Fruit fly (Drosophila melanogaster) Kc167 (cell line): Measurements from ENCODE around the gene TotC.

Experiments
- Myc ChIP-seq: fragments of >200 bp; optimal IDR thresholded peaks from 2 replicates; lab custom pipeline; 2017; ENCODE audit warnings: missing external identifiers
- h ChIP-seq: fragments of >200 bp; optimal IDR thresholded peaks from 3 replicates; lab custom pipeline; 2018; ENCODE audit warnings: missing external identifiers
- insv ChIP-seq: fragments of >200 bp; optimal IDR thresholded peaks from 3 replicates; lab custom pipeline; 2018; ENCODE audit warnings: missing external identifiers
- psq ChIP-seq: fragments of >200 bp; optimal IDR thresholded peaks from 2 replicates; lab custom pipeline; 2017; ENCODE audit warnings: missing external identifiers
- ttk ChIP-seq: sonication (Bioruptor generic); optimal IDR thresholded peaks from 2 replicates; lab custom pipeline; 2017; ENCODE audit warnings: missing external identifiers

DNA sequence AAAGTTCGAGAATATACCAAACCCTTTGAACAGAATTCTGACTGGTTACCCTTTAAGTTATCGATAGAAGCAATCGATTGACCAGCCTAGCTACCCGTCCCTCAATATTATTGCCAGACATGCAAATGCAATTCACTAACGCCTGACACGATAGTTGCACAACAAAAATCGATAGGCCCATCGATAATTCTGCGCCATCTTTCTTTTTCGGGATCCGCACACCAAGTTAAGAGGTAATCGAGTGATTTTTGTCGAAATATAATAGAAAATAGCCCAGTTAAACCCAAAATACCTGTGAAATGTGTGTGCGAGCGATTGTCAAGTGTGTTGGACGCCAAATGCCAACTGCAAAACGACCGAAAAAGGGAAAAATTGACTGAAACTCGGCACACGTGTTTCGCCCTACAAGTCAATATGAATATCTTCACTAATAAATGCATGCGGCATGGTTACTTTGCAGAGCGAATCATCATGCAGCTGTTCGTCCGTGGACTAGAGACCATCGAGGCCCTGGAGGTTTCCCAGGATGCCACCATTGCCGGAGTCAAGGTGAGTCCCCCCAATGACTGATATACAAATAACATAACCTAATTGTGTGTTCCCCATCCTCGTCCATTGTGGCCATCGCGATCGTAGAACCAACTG lies 22.3 kb upstream of the TotC start, which contains the start of gene RpS30:
- TF ChIP-seq ttk (lab: Kevin White, UChicago), result no peak
- TF ChIP-seq Myc (lab: Kevin White, UChicago), result no peak
- no peak for TF ChIP-seq insv (lab: Kevin White, UChicago)
- TF ChIP-seq h, result no peak
- no peak for TF ChIP-seq psq (lab: Kevin White, UChicago)
